Worm (Caenorhabditis elegans) whole organism, L1 larva: Measurements from ENCODE around the gene F59B10.5.

Source experiments
- C04F5.9 ChIP-seq: sonication (generic microtip); optimal IDR thresholded peaks from 2 replicates; lab custom pipeline; 2016; ENCODE audit warnings: missing genetic modification characterization, missing compliant biosample characterization
- C16A3.4 ChIP-seq: fragments of 150-350 bp; optimal IDR thresholded peaks from 2 replicates; lab custom pipeline; 2014; ENCODE audit warnings: missing biosample characterization, missing genetic modification characterization
- Y116A8C.19 ChIP-seq: sonication (generic microtip); optimal IDR thresholded peaks from 2 replicates; lab custom pipeline; 2016; ENCODE audit warnings: missing compliant biosample characterization, missing genetic modification characterization, borderline replicate concordance
- alr-1 ChIP-seq: fragments of 200-800 bp; sonication (Bioruptor generic); optimal IDR thresholded peaks from 2 replicates; lab custom pipeline; 2018; ENCODE audit warnings: borderline replicate concordance, mild to moderate bottlenecking, missing genetic modification characterization, missing compliant biosample characterization
- blmp-1 ChIP-seq: fragments of 150-350 bp; optimal IDR thresholded peaks from 2 replicates; lab custom pipeline; 2014; ENCODE audit warnings: missing biosample characterization, missing genetic modification characterization
- ceh-8 ChIP-seq: fragments of 200-800 bp; sonication (Bioruptor generic); optimal IDR thresholded peaks from 2 replicates; lab custom pipeline; 2018; ENCODE audit warnings: mild to moderate bottlenecking, missing genetic modification characterization, moderate library complexity, missing compliant biosample characterization
- ceh-82 ChIP-seq, 3 experiments: fragments of 150-350 bp in 1 of 3; sonication (generic microtip) in 2 of 3; optimal IDR thresholded peaks; 2 replicates each; lab custom pipeline; 2014 to 2017; ENCODE audit warnings: missing biosample characterization in 3 of 3, missing genetic modification characterization in 3 of 3
- ceh-90 ChIP-seq: sonication (generic microtip); optimal IDR thresholded peaks from 2 replicates; lab custom pipeline; 2016; ENCODE audit warnings: missing genetic modification characterization, missing compliant biosample characterization
- ces-1 ChIP-seq: fragments of 150-350 bp; optimal IDR thresholded peaks from 2 replicates; lab custom pipeline; 2014; ENCODE audit warnings: missing biosample characterization, missing genetic modification reagents, missing genetic modification characterization
- dpl-1 ChIP-seq, 3 experiments: fragments of 150-350 bp in 2 of 3; sonication (generic microtip) in 1 of 3; optimal IDR thresholded peaks; 2 replicates each; lab custom pipeline; 2014 to 2017; ENCODE audit warnings: missing biosample characterization in 3 of 3, missing genetic modification characterization in 3 of 3, missing genetic modification reagents in 3 of 3
- efl-3 ChIP-seq: fragments of 200-800 bp; sonication (Bioruptor generic); optimal IDR thresholded peaks from 2 replicates; lab custom pipeline; 2018; ENCODE audit warnings: mild to moderate bottlenecking, missing genetic modification characterization, missing compliant biosample characterization
- egl-13 ChIP-seq: sonication (generic microtip); optimal IDR thresholded peaks from 2 replicates; lab custom pipeline; 2016; ENCODE audit warnings: missing genotype, missing genetic modification reagents, missing genetic modification characterization, missing compliant biosample characterization
- elt-2 ChIP-seq: sonication (generic microtip); optimal IDR thresholded peaks from 2 replicates; lab custom pipeline; 2016; ENCODE audit warnings: missing genetic modification characterization, mild to moderate bottlenecking, inconsistent platforms, missing compliant biosample characterization, missing genetic modification reagents
- elt-3 ChIP-seq, 6 experiments: fragments of 150-350 bp in 1 of 6; sonication (generic microtip); optimal IDR thresholded peaks; 2 replicates each; lab custom pipeline; 2017 to 2018; ENCODE audit warnings: missing biosample characterization in 6 of 6, missing genetic modification characterization in 6 of 6, inconsistent platforms in 1 of 6
- fkh-10 ChIP-seq: sonication (generic microtip); optimal IDR thresholded peaks from 2 replicates; lab custom pipeline; 2017; ENCODE audit warnings: missing biosample characterization, missing genetic modification reagents, missing genetic modification characterization
- fkh-8 ChIP-seq: sonication (generic microtip); optimal IDR thresholded peaks from 2 replicates; lab custom pipeline; 2016; ENCODE audit warnings: mild to moderate bottlenecking, missing genetic modification characterization, missing compliant biosample characterization
- hlh-17 ChIP-seq: fragments of 200-800 bp; sonication (Bioruptor generic); optimal IDR thresholded peaks from 2 replicates; lab custom pipeline; 2018; ENCODE audit warnings: missing genetic modification characterization, mild to moderate bottlenecking, missing compliant biosample characterization, moderate library complexity, borderline replicate concordance
- hlh-4 ChIP-seq: sonication (generic microtip); optimal IDR thresholded peaks from 2 replicates; lab custom pipeline; 2016; ENCODE audit warnings: mild to moderate bottlenecking, missing genetic modification characterization, missing compliant biosample characterization
- hpl-2 ChIP-seq: fragments of 150-350 bp; optimal IDR thresholded peaks from 2 replicates; lab custom pipeline; 2014; ENCODE audit warnings: missing biosample characterization, missing genetic modification reagents, missing genetic modification characterization
- isw-1 ChIP-seq: fragments of 200-800 bp; sonication (Bioruptor generic); IDR thresholded peaks from 2 replicates; pipeline ENCODE4 v1.3.6; 2022; ENCODE audit warnings: missing genetic modification characterization, missing compliant biosample characterization
- jun-1 ChIP-seq: fragments of 150-350 bp; optimal IDR thresholded peaks from 2 replicates; lab custom pipeline; 2014; ENCODE audit warnings: missing biosample characterization, missing genetic modification reagents, missing genetic modification characterization
- lin-35 ChIP-seq, 2 experiments: fragments of 150-350 bp; optimal IDR thresholded peaks; 2 replicates each; lab custom pipeline; 2014; ENCODE audit warnings: missing biosample characterization in 2 of 2, missing genetic modification characterization in 2 of 2, missing genetic modification reagents in 2 of 2
- lin-39 ChIP-seq: fragments of 150-350 bp; optimal IDR thresholded peaks from 2 replicates; lab custom pipeline; 2014; ENCODE audit warnings: missing biosample characterization, missing genetic modification reagents, missing genetic modification characterization
- lsy-2 ChIP-seq, 2 experiments: fragments of 150-350 bp; optimal IDR thresholded peaks; 2 replicates each; lab custom pipeline; 2014; ENCODE audit warnings: missing biosample characterization in 2 of 2, missing genetic modification characterization in 2 of 2
- mef-2 ChIP-seq: fragments of 150-350 bp; optimal IDR thresholded peaks from 2 replicates; lab custom pipeline; 2014; ENCODE audit warnings: missing biosample characterization, missing genetic modification characterization
- nhr-11 ChIP-seq: fragments of 150-350 bp; optimal IDR thresholded peaks from 2 replicates; lab custom pipeline; 2014; ENCODE audit warnings: missing biosample characterization, missing genetic modification characterization
- nhr-19 ChIP-seq: fragments of 200-800 bp; sonication (Bioruptor generic); conservative IDR thresholded peaks from 2 replicates; pipeline ENCODE4 v1.3.6; 2022; ENCODE audit warnings: missing genetic modification characterization, missing compliant biosample characterization
- nhr-20 ChIP-seq: sonication (generic microtip); optimal IDR thresholded peaks from 2 replicates; lab custom pipeline; 2016; ENCODE audit warnings: mild to moderate bottlenecking, missing genetic modification characterization, missing compliant biosample characterization
- nhr-28 ChIP-seq: fragments of 150-350 bp; optimal IDR thresholded peaks from 2 replicates; lab custom pipeline; 2014; ENCODE audit warnings: missing biosample characterization, missing genetic modification characterization
- nhr-47 ChIP-seq: sonication (generic microtip); optimal IDR thresholded peaks from 2 replicates; lab custom pipeline; 2016; ENCODE audit warnings: mild to moderate bottlenecking, missing genetic modification characterization, moderate library complexity, missing compliant biosample characterization
- nhr-76 ChIP-seq: sonication (generic microtip); optimal IDR thresholded peaks from 2 replicates; lab custom pipeline; 2017; ENCODE audit warnings: missing biosample characterization, missing genetic modification characterization
- nhr-77 ChIP-seq: fragments of 150-350 bp; optimal IDR thresholded peaks from 2 replicates; lab custom pipeline; 2014; ENCODE audit warnings: missing biosample characterization, missing genetic modification characterization
- nhr-84 ChIP-seq: sonication (generic microtip); optimal IDR thresholded peaks from 2 replicates; lab custom pipeline; 2017; ENCODE audit warnings: missing biosample characterization, missing genetic modification characterization
- nhr-85 ChIP-seq: sonication (generic microtip); peaks from one replicate; lab custom pipeline; 2016; ENCODE audit warnings: missing genetic modification characterization, inconsistent platforms, missing compliant biosample characterization
- nhr-90 ChIP-seq: sonication (generic microtip); optimal IDR thresholded peaks from 2 replicates; lab custom pipeline; 2016; ENCODE audit warnings: mild to moderate bottlenecking, missing genetic modification characterization, missing compliant biosample characterization; ENCODE audit not compliant: poor library complexity
- pax-3 ChIP-seq: fragments of 200-800 bp; sonication (Bioruptor generic); optimal IDR thresholded peaks from 2 replicates; lab custom pipeline; 2018; ENCODE audit warnings: mild to moderate bottlenecking, missing genetic modification characterization, moderate library complexity, missing compliant biosample characterization
- pqm-1 ChIP-seq: sonication (generic microtip); optimal IDR thresholded peaks from 3 replicates; lab custom pipeline; 2017; ENCODE audit warnings: missing biosample characterization, missing genetic modification characterization
- skn-1 ChIP-seq: fragments of 150-350 bp; optimal IDR thresholded peaks from 2 replicates; lab custom pipeline; 2014; ENCODE audit warnings: missing biosample characterization, missing genetic modification characterization
- snu-23 ChIP-seq: sonication (generic microtip); optimal IDR thresholded peaks from 2 replicates; lab custom pipeline; 2016; ENCODE audit warnings: missing genetic modification characterization, missing compliant biosample characterization
- sptf-1 ChIP-seq: fragments of 150-350 bp; optimal IDR thresholded peaks from 2 replicates; lab custom pipeline; 2014; ENCODE audit warnings: missing biosample characterization, missing genetic modification characterization
- unc-130 ChIP-seq: fragments of 150-350 bp; optimal IDR thresholded peaks from 2 replicates; lab custom pipeline; 2017; ENCODE audit warnings: missing biosample characterization, missing genetic modification characterization, inconsistent platforms
- unc-62 ChIP-seq: fragments of 150-350 bp; optimal IDR thresholded peaks from 2 replicates; lab custom pipeline; 2014; ENCODE audit warnings: missing biosample characterization, missing genetic modification reagents, missing genetic modification characterization
- unc-98 ChIP-seq: fragments of 200-800 bp; sonication (Bioruptor generic); IDR thresholded peaks from 2 replicates; pipeline ENCODE4 v1.3.6; 2022; ENCODE audit warnings: missing genetic modification characterization, missing compliant biosample characterization
- vab-15 ChIP-seq: sonication (generic microtip); optimal IDR thresholded peaks from 2 replicates; lab custom pipeline; 2017; ENCODE audit warnings: missing genotype, mild to moderate bottlenecking, missing genetic modification characterization, missing compliant biosample characterization
- xbp-1 ChIP-seq: sonication (generic microtip); optimal IDR thresholded peaks from 2 replicates; lab custom pipeline; 2016; ENCODE audit warnings: missing genetic modification characterization, missing compliant biosample characterization
- zag-1 ChIP-seq: fragments of 150-350 bp; optimal IDR thresholded peaks from 2 replicates; lab custom pipeline; 2014; ENCODE audit warnings: missing biosample characterization, missing genetic modification characterization
- zip-4 ChIP-seq: fragments of 200-800 bp; sonication (Bioruptor generic); optimal IDR thresholded peaks from 2 replicates; lab custom pipeline; 2018; ENCODE audit warnings: mild to moderate bottlenecking, missing genetic modification characterization, moderate library complexity, missing compliant biosample characterization
- ztf-11 ChIP-seq, 2 experiments: sonication (generic microtip); optimal IDR thresholded peaks; 2 replicates each; lab custom pipeline; 2016 to 2017; ENCODE audit warnings: missing genetic modification characterization in 2 of 2, missing biosample characterization in 1 of 2, missing compliant biosample characterization in 1 of 2
- ztf-4 ChIP-seq: fragments of 150-350 bp; optimal IDR thresholded peaks from 2 replicates; lab custom pipeline; 2014; ENCODE audit warnings: missing biosample characterization, missing genetic modification characterization

The F59B10.5 gene

DNA sequence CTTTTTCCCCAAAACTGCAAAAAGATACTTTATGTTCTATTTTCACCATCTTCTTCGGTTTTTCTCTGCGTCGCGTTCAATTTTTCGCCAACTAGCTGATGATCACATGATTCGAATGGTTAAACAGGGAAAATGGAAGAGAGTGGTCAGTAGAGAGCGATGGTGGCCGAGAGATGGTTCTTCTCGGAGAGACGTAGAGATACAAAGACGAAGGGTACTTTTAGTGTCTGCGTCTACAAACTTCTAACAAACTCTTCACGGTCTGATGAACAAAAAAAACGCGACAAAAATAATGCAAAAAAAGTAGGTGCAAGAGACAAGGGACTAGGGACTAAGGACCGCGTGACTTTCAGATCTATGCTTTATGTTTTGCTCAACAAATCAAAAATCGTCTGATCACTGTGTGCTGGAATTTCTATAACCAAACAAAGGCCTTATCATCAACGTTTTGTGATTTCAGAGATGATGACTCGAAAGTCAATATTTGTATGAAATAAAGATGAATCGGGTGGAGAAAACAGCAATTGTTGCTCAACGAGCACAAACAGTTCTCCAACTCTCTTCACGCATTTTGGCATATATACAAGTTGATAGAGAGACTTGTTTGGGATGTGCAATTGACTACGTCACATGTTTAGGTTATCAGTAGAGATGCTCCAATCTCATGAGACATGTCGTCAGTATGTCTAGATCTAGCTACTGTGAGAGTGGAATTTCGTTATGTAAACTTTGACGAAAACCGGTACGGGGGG is 28.7 kb upstream of the F59B10.5 start (continued):
- TF ChIP-seq nhr-28 (tag; lab: Kevin White, UChicago) (peak; percentile 45), alr-1 (tag; lab: Kevin White, UChicago) (no peak), ztf-11 (tag; optimal IDR thresholded peaks at IDR 0.05; lab: Kevin White, UChicago) (peak in 1 of 2 experiments; percentile 66), nhr-77 (tag; lab: Kevin White, UChicago) (peak; percentile 89), hlh-17 (no peak), blmp-1 (tag; lab: Kevin White, UChicago) (peak; percentile 96), Y116A8C.19 (tag; lab: Kevin White, UChicago) (no peak), nhr-84 (tag; lab: Kevin White, UChicago) (no peak), nhr-76 (no peak), zip-4 (GFP tag; lab: Kevin White, UChicago) (peak; percentile 63), ces-1 (GFP tag; lab: Kevin White, UChicago) (no peak), pqm-1 (no peak), hpl-2 (peak; percentile 93), pax-3 (tag; lab: Kevin White, UChicago) (peak; percentile 88), unc-130 (peak; percentile 95), jun-1 (tag; lab: Kevin White, UChicago) (peak; percentile 95), vab-15 (tag; lab: Kevin White, UChicago) (peak; percentile 21), xbp-1 (tag; lab: Kevin White, UChicago) (peak; percentile 90), nhr-11 (tag; lab: Kevin White, UChicago) (peak; percentile 99), dpl-1 (GFP tag; optimal IDR thresholded peaks at IDR 0.05; lab: Kevin White, UChicago) (peak; percentile 67 to 75 (median 72)), C04F5.9 (peak; percentile 82), hlh-4 (tag; lab: Kevin White, UChicago) (no peak), unc-98 (GFP tag; lab: Robert Waterston, UW) (no peak), sptf-1 (no peak), nhr-19 (GFP tag; lab: Robert Waterston, UW) (peak; percentile 94), lsy-2 (tag; optimal IDR thresholded peaks at IDR 0.05; lab: Kevin White, UChicago) (peak; percentile 92 to 96), mef-2 (tag; lab: Kevin White, UChicago) (peak; percentile 94), lin-39 (tag; lab: Kevin White, UChicago) (peak; percentile 85), efl-3 (peak; percentile 33), ceh-82 (tag; optimal IDR thresholded peaks at IDR 0.05; lab: Kevin White, UChicago) (peak; percentile 81 to 88 (median 87)), C16A3.4 (tag; lab: Kevin White, UChicago) (peak; percentile 87), nhr-90 (tag; lab: Kevin White, UChicago) (peak; percentile 95), unc-62 (no peak), skn-1 (tag; lab: Kevin White, UChicago) (peak; percentile 96), ceh-8 (GFP tag; lab: Kevin White, UChicago) (peak; percentile 85), nhr-47 (tag; lab: Kevin White, UChicago) (peak; percentile 97), zag-1 (peak; percentile 63), egl-13 (tag; lab: Kevin White, UChicago) (peak; percentile 81)

- peak; percentile 9 for TF ChIP-seq elt-2 (tag; lab: Kevin White, UChicago)
- TF ChIP-seq unc-62 = no peak
- TF ChIP-seq xbp-1 (tag; lab: Kevin White, UChicago) = peak; percentile 5
- no peak for TF ChIP-seq ceh-90 (tag; lab: Kevin White, UChicago)
- no peak for TF ChIP-seq hlh-17
- 0 out of 2 replicates have a peak, but pooled peaks have one; percentile 19 for TF ChIP-seq nhr-19 (GFP tag; lab: Robert Waterston, UW)
- TF ChIP-seq fkh-8 = peak; percentile 69
- TF ChIP-seq isw-1 = no peak
- no peak for TF ChIP-seq fkh-10 (GFP tag; lab: Kevin White, UChicago)
- peak; percentile 63 for TF ChIP-seq ceh-8 (GFP tag; lab: Kevin White, UChicago)
- TF ChIP-seq nhr-20 (tag; lab: Kevin White, UChicago) = peak; percentile 39
- peak; percentile 20 for TF ChIP-seq nhr-85 (tag; lab: Kevin White, UChicago)
- TF ChIP-seq zip-4 (GFP tag; lab: Kevin White, UChicago) = no peak
- peak; percentile 12 for TF ChIP-seq snu-23
- TF ChIP-seq lin-35 (GFP tag; optimal IDR thresholded peaks at IDR 0.05; lab: Kevin White, UChicago) = no peak
- peak; percentile 5 for TF ChIP-seq skn-1 (tag; lab: Kevin White, UChicago)
- peak; percentile 23 for TF ChIP-seq ztf-4
- peak in 1 of 6 experiments; percentile 74 for TF ChIP-seq elt-3 (tag; optimal IDR thresholded peaks at IDR 0.05; lab: Kevin White, UChicago)
Measured at ce11 chrII:10550872-10551647, 27.6 kb upstream of the F59B10.5 start.
